Fruit fly (Drosophila melanogaster): Measurements from ENCODE around the gene CG13700.

The CG13700 gene

DNA sequence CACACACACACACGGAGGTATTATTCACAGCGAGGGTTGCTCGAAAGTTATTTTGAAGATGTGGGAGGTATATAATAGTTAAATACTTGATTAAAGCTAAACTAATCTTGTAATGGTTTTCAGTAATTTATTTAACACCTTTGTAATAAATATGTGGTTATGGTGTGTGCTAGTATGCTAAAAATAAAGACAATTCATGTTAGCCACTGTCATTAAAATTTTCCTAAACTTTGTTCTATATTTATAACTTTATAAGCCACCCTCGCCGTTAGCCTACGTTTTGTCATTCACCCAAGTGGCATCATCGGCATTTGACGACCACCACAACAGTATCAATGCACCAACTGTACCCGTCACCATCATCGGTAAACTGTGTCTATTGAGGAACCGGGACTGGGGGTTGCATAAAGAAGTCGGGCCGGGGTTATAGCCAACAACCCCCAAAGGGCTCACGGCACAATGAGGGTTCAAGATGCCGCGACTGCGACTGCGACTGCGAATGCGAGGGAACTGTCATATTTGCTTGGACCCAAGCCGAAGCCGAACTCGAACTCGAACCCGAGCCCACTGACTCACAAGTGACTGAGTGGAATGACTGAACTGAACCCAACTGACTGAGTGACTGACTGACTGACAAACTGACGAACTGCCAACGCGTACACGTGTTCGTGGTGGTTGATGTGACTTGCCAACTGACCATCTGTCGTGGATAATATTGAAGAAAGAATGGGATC lies 28.6 kb downstream of the CG13700 start:
- TF ChIP-seq Clk (GFP tag; optimal IDR thresholded peaks at IDR 0.05) (no peak), Hr96 (GFP tag; optimal IDR thresholded peaks at IDR 0.05) (no peak), kay (GFP tag; ENCODE audit: borderline replicate concordance) (no peak), cic (GFP tag; optimal IDR thresholded peaks at IDR 0.05) (no peak), Crg-1 (GFP tag; optimal IDR thresholded peaks at IDR 0.05) (no peak), CG11617 (GFP tag; optimal IDR thresholded peaks at IDR 0.05) (no peak), toe (GFP tag; optimal IDR thresholded peaks at IDR 0.05) (no peak), pad (GFP tag; optimal IDR thresholded peaks at IDR 0.05) (no peak), CG14711 (tag; optimal IDR thresholded peaks at IDR 0.05) (no peak)

DNA sequence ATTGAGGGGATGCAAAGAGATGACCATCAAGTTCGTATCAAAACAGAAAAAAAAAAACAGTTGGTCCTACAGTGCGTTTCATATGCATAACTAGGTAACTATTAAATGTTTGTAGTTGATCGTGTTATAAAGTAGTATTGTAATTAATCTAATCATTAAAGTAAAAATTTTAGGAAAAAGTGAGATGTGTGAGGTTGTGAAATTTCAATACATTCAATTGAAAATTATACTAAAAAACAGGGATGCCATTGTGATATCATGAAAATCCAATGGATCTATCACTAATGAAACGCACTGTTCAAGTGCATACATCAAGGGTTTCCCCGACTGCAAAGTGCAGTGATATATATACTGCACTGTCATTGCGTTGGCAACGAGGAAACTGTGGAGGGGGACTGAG lies 30.2 kb downstream of the CG13700 start:
- no peak for TF ChIP-seq Clk (GFP tag; optimal IDR thresholded peaks at IDR 0.05)
- no peak for TF ChIP-seq cnc (optimal IDR thresholded peaks at IDR 0.05)
- TF ChIP-seq CG11617 (GFP tag; optimal IDR thresholded peaks at IDR 0.05) = no peak
- no peak for TF ChIP-seq pad (GFP tag; optimal IDR thresholded peaks at IDR 0.05)
- TF ChIP-seq toe (GFP tag; optimal IDR thresholded peaks at IDR 0.05) = no peak
- TF ChIP-seq CG12768 (GFP tag; optimal IDR thresholded peaks at IDR 0.05) = no peak
- TF ChIP-seq kay (GFP tag; ENCODE audit: borderline replicate concordance) = no peak
- no peak for TF ChIP-seq bab1 (GFP tag; optimal IDR thresholded peaks at IDR 0.05)
- TF ChIP-seq Mnt (GFP tag; optimal IDR thresholded peaks at IDR 0.05) = no peak

DNA sequence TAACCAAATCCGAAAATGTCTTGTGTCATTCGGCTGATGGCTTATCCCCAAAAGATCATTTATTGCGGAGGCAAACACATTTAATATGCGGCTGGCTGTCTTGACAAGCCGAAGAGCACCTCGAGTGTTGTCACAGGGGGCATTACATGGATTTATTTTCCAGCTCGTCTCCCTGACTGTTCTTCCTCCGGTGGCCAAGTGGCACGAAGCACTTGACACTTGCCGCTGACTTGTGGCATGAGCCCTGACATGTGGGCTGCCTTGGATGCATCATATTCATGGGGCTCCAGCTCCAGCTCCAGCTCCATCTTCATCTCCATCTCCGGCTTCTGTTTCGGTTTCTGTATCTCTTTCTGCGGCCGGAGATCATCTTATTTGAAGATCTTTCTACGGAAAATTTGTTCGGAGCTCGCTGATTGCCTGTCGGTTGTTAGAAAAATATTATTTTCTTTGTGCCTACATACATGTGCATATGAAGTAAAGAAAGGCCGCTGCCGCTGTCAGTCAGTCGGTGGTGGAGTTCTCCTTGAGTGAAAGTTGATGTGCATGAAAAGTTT lies 32.9 kb downstream of the CG13700 start:
- TF ChIP-seq Hr96 (GFP tag; optimal IDR thresholded peaks at IDR 0.05) = no peak
- TF ChIP-seq CG14711 (tag; optimal IDR thresholded peaks at IDR 0.05) = no peak
- no peak for TF ChIP-seq cic (GFP tag; optimal IDR thresholded peaks at IDR 0.05)
- TF ChIP-seq Mnt (GFP tag; optimal IDR thresholded peaks at IDR 0.05) = no peak
- TF ChIP-seq CG7045 (GFP tag; optimal IDR thresholded peaks at IDR 0.05) = no peak
- TF ChIP-seq CG5204 (GFP tag; optimal IDR thresholded peaks at IDR 0.05) = no peak
- no peak for TF ChIP-seq Crg-1 (GFP tag; optimal IDR thresholded peaks at IDR 0.05)
- TF ChIP-seq CG1620 (GFP tag; optimal IDR thresholded peaks at IDR 0.05) = no peak
- TF ChIP-seq Clk (GFP tag; optimal IDR thresholded peaks at IDR 0.05) = no peak
- no peak for TF ChIP-seq toe (GFP tag; optimal IDR thresholded peaks at IDR 0.05)
- TF ChIP-seq CG12768 (GFP tag; optimal IDR thresholded peaks at IDR 0.05) = no peak
- TF ChIP-seq CG7101 (tag; optimal IDR thresholded peaks at IDR 0.05) = no peak
- no peak for TF ChIP-seq cnc (optimal IDR thresholded peaks at IDR 0.05)
- TF ChIP-seq CG11617 (GFP tag; optimal IDR thresholded peaks at IDR 0.05) = no peak
- no peak for TF ChIP-seq kay (GFP tag; ENCODE audit: borderline replicate concordance)
- no peak for TF ChIP-seq bab1 (GFP tag; optimal IDR thresholded peaks at IDR 0.05)
- TF ChIP-seq ovo (GFP tag; optimal IDR thresholded peaks at IDR 0.05) = no peak
- TF ChIP-seq CG33017 (tag; optimal IDR thresholded peaks at IDR 0.05) = no peak
- no peak for TF ChIP-seq tj (GFP tag; optimal IDR thresholded peaks at IDR 0.05)
- no peak for TF ChIP-seq pad (GFP tag; optimal IDR thresholded peaks at IDR 0.05)

DNA sequence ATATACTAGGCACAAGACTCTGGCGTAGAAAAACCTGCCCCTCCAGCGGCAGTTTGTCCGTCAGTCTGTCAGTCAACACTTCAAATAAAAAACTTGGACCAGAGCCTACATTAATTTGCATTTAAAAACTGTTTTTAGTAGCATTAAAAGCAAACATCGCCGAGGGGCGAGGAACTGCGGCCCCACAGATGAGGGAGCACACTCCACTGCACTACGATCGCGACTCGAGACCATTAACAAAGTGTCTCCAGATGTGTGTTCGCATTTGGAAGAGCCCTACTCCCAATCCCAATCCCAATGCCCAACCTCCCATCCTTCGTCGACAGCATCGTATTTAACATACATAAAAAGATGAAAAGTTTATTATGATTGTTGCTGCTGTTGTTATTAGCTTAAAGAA lies 34.6 kb downstream of the CG13700 start:
- TF ChIP-seq CG1620 (GFP tag; optimal IDR thresholded peaks at IDR 0.05) (no peak), pad (GFP tag; optimal IDR thresholded peaks at IDR 0.05) (no peak), cic (GFP tag; optimal IDR thresholded peaks at IDR 0.05) (no peak), kay (GFP tag; ENCODE audit: borderline replicate concordance) (no peak), CG33017 (tag; optimal IDR thresholded peaks at IDR 0.05) (no peak), CG11617 (GFP tag; optimal IDR thresholded peaks at IDR 0.05) (no peak), CG12768 (GFP tag; optimal IDR thresholded peaks at IDR 0.05) (no peak), CG5204 (GFP tag; optimal IDR thresholded peaks at IDR 0.05) (no peak), cnc (optimal IDR thresholded peaks at IDR 0.05) (no peak), CG7045 (GFP tag; optimal IDR thresholded peaks at IDR 0.05) (no peak), CG7101 (tag; optimal IDR thresholded peaks at IDR 0.05) (no peak), tj (GFP tag; optimal IDR thresholded peaks at IDR 0.05) (no peak), ovo (GFP tag; optimal IDR thresholded peaks at IDR 0.05) (no peak), Crg-1 (GFP tag; optimal IDR thresholded peaks at IDR 0.05) (no peak), bab1 (GFP tag; optimal IDR thresholded peaks at IDR 0.05) (no peak), Clk (GFP tag; optimal IDR thresholded peaks at IDR 0.05) (no peak), toe (GFP tag; optimal IDR thresholded peaks at IDR 0.05) (no peak)

DNA sequence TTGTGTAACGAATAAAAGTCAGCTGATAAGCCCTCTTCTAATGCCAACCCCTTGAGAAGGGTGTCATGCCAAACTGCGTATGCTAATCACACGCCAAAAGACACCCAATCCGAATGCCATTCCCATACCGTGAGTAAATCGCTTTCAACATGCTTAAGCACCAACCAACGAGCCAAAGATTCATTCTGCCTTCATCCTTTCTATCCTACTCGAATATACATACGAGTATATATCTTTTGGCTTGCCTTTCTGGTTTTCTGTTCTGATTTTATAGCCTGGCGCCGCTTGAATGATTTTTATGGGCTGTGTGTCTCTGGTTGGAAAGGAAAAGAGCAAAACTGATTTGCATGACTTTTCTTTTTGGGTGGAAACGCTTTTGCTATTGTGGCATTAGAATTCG lies 35.5 kb downstream of the CG13700 start:
- TF ChIP-seq Mnt (GFP tag; optimal IDR thresholded peaks at IDR 0.05) (no peak), CG11617 (GFP tag; optimal IDR thresholded peaks at IDR 0.05) (no peak), bab1 (GFP tag; optimal IDR thresholded peaks at IDR 0.05) (no peak)

DNA sequence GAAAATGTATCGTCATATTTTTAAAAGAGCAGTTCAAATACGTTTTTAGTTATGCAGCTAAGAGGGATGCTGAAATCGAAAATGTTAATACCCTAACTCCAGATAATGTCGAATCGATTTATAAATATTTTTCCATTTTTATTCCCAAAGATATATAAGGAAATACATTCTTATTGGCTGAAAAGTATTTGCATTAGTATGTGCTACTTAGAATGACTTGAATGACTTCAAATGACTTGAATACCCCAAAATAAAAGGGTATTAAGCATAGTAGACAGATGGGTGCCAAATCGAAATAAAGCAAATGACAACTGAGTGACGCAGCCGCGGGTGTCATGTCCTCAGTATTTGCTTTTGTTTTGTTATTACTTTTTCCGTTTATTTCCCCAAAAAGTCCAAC lies 42.3 kb downstream of the CG13700 start:
- TF ChIP-seq Crg-1 (GFP tag; optimal IDR thresholded peaks at IDR 0.05) = no peak
- TF ChIP-seq cnc (optimal IDR thresholded peaks at IDR 0.05) = no peak
- TF ChIP-seq pad (GFP tag; optimal IDR thresholded peaks at IDR 0.05) = no peak
- TF ChIP-seq CG7101 (tag; optimal IDR thresholded peaks at IDR 0.05) = no peak

DNA sequence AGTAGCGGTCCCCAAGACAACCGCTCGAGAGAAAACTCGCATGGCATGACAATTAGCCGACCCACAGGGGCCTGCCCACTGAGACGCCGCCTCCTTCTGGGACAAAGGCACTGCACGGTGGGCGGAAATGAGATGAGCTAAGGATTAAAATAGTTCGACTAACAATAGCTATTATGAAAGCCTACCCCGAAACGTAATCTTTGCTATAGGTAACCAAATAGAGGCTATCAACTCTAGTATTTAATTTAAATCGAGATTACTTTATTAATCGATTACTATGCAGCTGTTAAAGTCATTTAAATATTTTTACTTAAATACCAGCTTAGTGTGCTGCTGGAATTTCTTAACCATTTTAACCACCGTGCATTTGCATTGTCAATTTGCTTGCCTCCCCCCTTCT lies 44.1 kb downstream of the CG13700 start:
- TF ChIP-seq tj (GFP tag; optimal IDR thresholded peaks at IDR 0.05) = no peak
- TF ChIP-seq cic (GFP tag; optimal IDR thresholded peaks at IDR 0.05) = no peak
- no peak for TF ChIP-seq Crg-1 (GFP tag; optimal IDR thresholded peaks at IDR 0.05)
- TF ChIP-seq pad (GFP tag; optimal IDR thresholded peaks at IDR 0.05) = no peak
- no peak for TF ChIP-seq ovo (GFP tag; optimal IDR thresholded peaks at IDR 0.05)
- no peak for TF ChIP-seq CG5204 (GFP tag; optimal IDR thresholded peaks at IDR 0.05)
- TF ChIP-seq CG14711 (tag; optimal IDR thresholded peaks at IDR 0.05) = no peak
- TF ChIP-seq cnc (optimal IDR thresholded peaks at IDR 0.05) = no peak
- TF ChIP-seq Clk (GFP tag; optimal IDR thresholded peaks at IDR 0.05) = no peak
- TF ChIP-seq CG7101 (tag; optimal IDR thresholded peaks at IDR 0.05) = no peak
- TF ChIP-seq toe (GFP tag; optimal IDR thresholded peaks at IDR 0.05) = no peak
- TF ChIP-seq bab1 (GFP tag; optimal IDR thresholded peaks at IDR 0.05) = no peak
- no peak for TF ChIP-seq CG7045 (GFP tag; optimal IDR thresholded peaks at IDR 0.05)
- no peak for TF ChIP-seq CG12768 (GFP tag; optimal IDR thresholded peaks at IDR 0.05)

Measured in whole organism, adult.